Fruit fly (Drosophila melanogaster): ENCODE measurements around the gene Sr-CIV.

The Sr-CIV gene

DNA sequence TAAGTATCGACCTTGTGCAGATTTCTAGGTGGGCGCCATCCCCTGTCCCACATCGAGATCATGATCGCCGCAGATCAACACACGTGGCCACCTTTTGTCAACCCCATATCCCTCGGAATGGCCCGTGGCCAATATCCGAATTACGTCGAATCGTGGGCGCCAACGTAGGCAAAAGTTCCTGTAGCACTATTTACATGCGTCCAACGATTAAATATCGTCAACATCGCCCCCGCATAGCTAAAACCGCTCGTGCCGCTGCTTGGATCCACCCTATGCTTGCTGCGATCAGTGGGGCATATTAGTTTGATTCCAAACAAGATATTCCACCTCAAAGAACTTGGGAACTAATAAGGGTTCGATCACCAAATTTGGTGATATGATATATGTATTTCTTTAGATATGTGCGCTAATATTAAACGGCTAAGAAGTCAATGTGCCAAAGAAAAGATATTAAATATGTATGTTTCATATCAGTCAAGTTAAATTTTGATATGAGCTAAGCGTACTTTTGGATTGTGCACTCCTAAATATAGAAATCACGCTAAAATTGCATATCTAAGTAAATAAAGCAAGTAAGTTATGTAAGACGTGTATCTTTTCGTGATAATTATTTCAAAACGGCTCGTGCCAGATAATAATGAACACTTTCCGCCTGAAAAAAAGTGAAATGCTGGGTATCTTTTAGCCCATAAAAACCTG, 46.6 kb downstream of the Sr-CIV start (continued):
- peak; percentile 5 for TF ChIP-seq pnt (GFP tag; optimal IDR thresholded peaks at IDR 0.05)
- peak; percentile 58 for TF ChIP-seq CG2678 (tag; optimal IDR thresholded peaks at IDR 0.05)
- no peak for TF ChIP-seq CkIIα-i1 (GFP tag; IDR thresholded peaks at IDR 0.05)
- TF ChIP-seq CG17361 (GFP tag; IDR thresholded peaks at IDR 0.05), result peak; percentile 47; the same call in 1 of the 3 replicates
- TF ChIP-seq CG10979 (tag; optimal IDR thresholded peaks at IDR 0.05), result peak; percentile 2
- no peak for TF ChIP-seq toy (GFP tag; IDR thresholded peaks at IDR 0.05)
- TF ChIP-seq Atf3 (GFP tag; optimal IDR thresholded peaks at IDR 0.05), result peak; percentile 21
- TF ChIP-seq Max (GFP tag; optimal IDR thresholded peaks at IDR 0.05), result peak; percentile 7
- peak; percentile 52 for TF ChIP-seq CG7839 (tag; optimal IDR thresholded peaks at IDR 0.05)
- TF ChIP-seq CG11695 (GFP tag; IDR thresholded peaks at IDR 0.05), result no peak
- TF ChIP-seq ems (GFP tag; optimal IDR thresholded peaks at IDR 0.05), result peak; percentile 22
- peak; percentile 5 for TF ChIP-seq her (GFP tag; optimal IDR thresholded peaks at IDR 0.05)
- TF ChIP-seq NK7.1 (GFP tag; optimal IDR thresholded peaks at IDR 0.05), result no peak
- TF ChIP-seq pan (optimal IDR thresholded peaks at IDR 0.05), result peak in 1 of 2 experiments; percentile 11
- TF ChIP-seq pan (GFP tag; optimal IDR thresholded peaks at IDR 0.05 in 1 of 2, IDR thresholded peaks at IDR 0.05 in 1 of 2), result no peak
- TF ChIP-seq BtbVII (GFP tag; optimal IDR thresholded peaks at IDR 0.05), result no peak
- peak; percentile 16 for TF ChIP-seq CG1233 (GFP tag; optimal IDR thresholded peaks at IDR 0.05)
- TF ChIP-seq CG6272 (GFP tag; IDR thresholded peaks at IDR 0.05), result no peak
- peak in 1 of 2 experiments; percentile 38 for TF ChIP-seq Hr51 (GFP tag; optimal IDR thresholded peaks at IDR 0.05)
- peak; percentile 44 for TF ChIP-seq PHDP (tag; optimal IDR thresholded peaks at IDR 0.05)
- TF ChIP-seq Sox100B (GFP tag; optimal IDR thresholded peaks at IDR 0.05), result peak; percentile 48
- peak; percentile 28 for TF ChIP-seq Atf-2 (GFP tag; optimal IDR thresholded peaks at IDR 0.05)
- TF ChIP-seq CG9876 (GFP tag; optimal IDR thresholded peaks at IDR 0.05), result no peak
- TF ChIP-seq sna (GFP tag; IDR thresholded peaks at IDR 0.05; ENCODE audit: partially characterized antibody), result no peak
- no peak for TF ChIP-seq CG3847 (GFP tag; IDR thresholded peaks at IDR 0.05)
- TF ChIP-seq sob (GFP tag; IDR thresholded peaks at IDR 0.05), result 0 out of 2 replicates have a peak, but pooled peaks have one; percentile 15
- TF ChIP-seq CG2116 (GFP tag; optimal IDR thresholded peaks at IDR 0.05), result no peak
- TF ChIP-seq CG2889 (GFP tag; IDR thresholded peaks at IDR 0.05), result no peak
- TF ChIP-seq Jarid2 (GFP tag; optimal IDR thresholded peaks at IDR 0.05), result no peak
- no peak for TF ChIP-seq CG11247 (GFP tag; IDR thresholded peaks at IDR 0.05)
- TF ChIP-seq MTF-1 (GFP tag; optimal IDR thresholded peaks at IDR 0.05; ENCODE audit: borderline replicate concordance), result no peak
- TF ChIP-seq CG13894 (tag; optimal IDR thresholded peaks at IDR 0.05), result no peak
- peak; percentile 50 for TF ChIP-seq Bteb2 (GFP tag; optimal IDR thresholded peaks at IDR 0.05)
- peak; percentile 15 for TF ChIP-seq ind (GFP tag; optimal IDR thresholded peaks at IDR 0.05)
- TF ChIP-seq CG8478 (optimal IDR thresholded peaks at IDR 0.05), result no peak
- no peak for TF ChIP-seq CG18011 (GFP tag; optimal IDR thresholded peaks at IDR 0.05)
- peak; percentile 33 for TF ChIP-seq Mad (GFP tag; optimal IDR thresholded peaks at IDR 0.05)
- TF ChIP-seq Lhr (GFP tag; optimal IDR thresholded peaks at IDR 0.05), result no peak
- TF ChIP-seq CG6791 (GFP tag; IDR thresholded peaks at IDR 0.05; ENCODE audit: partially characterized antibody), result 0 out of 3 replicates have a peak, but pooled peaks have one; percentile 14
- no peak for TF ChIP-seq CG3838 (GFP tag; optimal IDR thresholded peaks at IDR 0.05)
- TF ChIP-seq CG18262 (tag; optimal IDR thresholded peaks at IDR 0.05), result peak; percentile 28
- TF ChIP-seq disco-r (GFP tag; optimal IDR thresholded peaks at IDR 0.05), result peak; percentile 25
- TF ChIP-seq CG10147 (GFP tag; optimal IDR thresholded peaks at IDR 0.05), result peak; percentile 32
- TF ChIP-seq CG6654 (GFP tag; optimal IDR thresholded peaks at IDR 0.05), result no peak
- TF ChIP-seq aop (GFP tag; IDR thresholded peaks at IDR 0.05), result no peak
- TF ChIP-seq Side (GFP tag; optimal IDR thresholded peaks at IDR 0.05), result no peak
- TF ChIP-seq p53 (GFP tag; optimal IDR thresholded peaks at IDR 0.05), result no peak
- TF ChIP-seq CG1792 (GFP tag; optimal IDR thresholded peaks at IDR 0.05), result peak; percentile 29
- TF ChIP-seq Dek (tag; optimal IDR thresholded peaks at IDR 0.05), result peak; percentile 14
- peak; percentile 59 for TF ChIP-seq CG32532 (GFP tag; IDR thresholded peaks at IDR 0.05)

All from whole organism, embryonic.